Worm (Caenorhabditis elegans) whole organism, early embryonic: ENCODE results near the gene C13C4.6.

Experiments used
- ama-1 ChIP-seq: fragments of 150-350 bp; optimal IDR thresholded peaks from 2 replicates; lab custom pipeline; 2014
- ceh-36 ChIP-seq: sonication (generic microtip); optimal IDR thresholded peaks from 2 replicates; lab custom pipeline; 2016; ENCODE audit warnings: missing genetic modification characterization, inconsistent platforms, missing compliant biosample characterization
- flt-1 ChIP-seq: fragments of 200-800 bp; sonication (Bioruptor generic); IDR thresholded peaks from 2 replicates; pipeline ENCODE4 v1.3.6; 2022; ENCODE audit warnings: missing genetic modification characterization, missing compliant biosample characterization
- hnd-1 ChIP-seq: sonication (generic microtip); optimal IDR thresholded peaks from 2 replicates; lab custom pipeline; 2016; ENCODE audit warnings: missing genetic modification characterization, missing compliant biosample characterization

DNA sequence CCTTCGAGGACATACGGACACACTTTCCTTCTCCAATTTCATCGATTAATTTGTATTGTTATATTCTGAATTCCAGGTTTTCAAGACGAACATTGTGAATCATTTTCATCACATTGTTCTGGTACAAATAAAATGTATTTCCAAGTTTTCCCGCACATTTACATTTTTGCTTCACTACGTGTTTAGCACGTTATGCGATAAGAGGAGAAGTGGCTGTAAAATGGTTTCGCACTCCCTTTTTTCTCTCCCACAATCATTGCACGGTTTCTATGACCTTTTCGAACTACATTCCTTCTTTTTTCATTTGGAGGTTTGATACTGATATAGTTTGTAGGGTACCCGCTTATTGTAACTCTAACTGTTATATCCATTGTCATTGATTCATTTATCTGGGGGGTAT is 7.6 kb upstream of the C13C4.6 start:
- TF ChIP-seq ceh-36 (no peak), hnd-1 (tag; lab: Kevin White, UChicago) (no peak), ama-1 (lab: Kevin White, UChicago) (no peak), flt-1 (GFP tag; lab: Robert Waterston, UW) (no peak)
